Worm (Caenorhabditis elegans): ENCODE data around the gene B0244.17.

B0244.17 gene

DNA sequence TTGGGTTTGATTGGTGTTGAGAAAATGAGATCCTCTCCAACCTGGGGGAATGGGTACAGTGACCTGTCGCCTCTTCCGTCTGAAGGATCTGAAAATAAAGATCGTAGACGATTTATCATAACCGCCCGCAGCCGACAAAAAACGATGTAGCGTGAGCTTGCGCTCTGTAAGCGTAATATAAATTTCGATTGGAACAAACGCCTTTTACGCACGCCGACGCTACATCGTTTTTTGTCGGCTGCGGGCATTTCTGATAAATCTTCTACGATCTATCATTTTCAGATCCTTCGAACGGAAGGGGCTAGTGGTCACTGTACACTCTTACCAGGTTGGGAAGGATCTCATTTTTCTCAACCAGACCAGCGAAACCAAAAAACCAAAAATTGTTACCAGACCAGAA, 15.3 kb downstream of the B0244.17 start:
- TF ChIP-seq alr-1 (tag; optimal IDR thresholded peaks at IDR 0.05) (no peak), ama-1 (optimal IDR thresholded peaks at IDR 0.05) (no peak), Y55F3AM.14 (GFP tag; optimal IDR thresholded peaks at IDR 0.05) (no peak), sem-4 (tag; optimal IDR thresholded peaks at IDR 0.05) (no peak), F13H6.1 (tag; optimal IDR thresholded peaks at IDR 0.05) (no peak), aly-2 (tag; optimal IDR thresholded peaks at IDR 0.05) (no peak), C34F6.9 (tag; optimal IDR thresholded peaks at IDR 0.05) (no peak), dmd-4 (tag; optimal IDR thresholded peaks at IDR 0.05) (no peak), unc-39 (tag; optimal IDR thresholded peaks at IDR 0.05) (no peak), fos-1 (tag; optimal IDR thresholded peaks at IDR 0.05) (no peak), lin-13 (GFP tag; optimal IDR thresholded peaks at IDR 0.05) (no peak), ztf-4 (tag; optimal IDR thresholded peaks at IDR 0.05) (no peak), nhr-25 (tag; optimal IDR thresholded peaks at IDR 0.05) (no peak), mdl-1 (tag; optimal IDR thresholded peaks at IDR 0.05) (no peak), ztf-11 (tag; optimal IDR thresholded peaks at IDR 0.05) (no peak), unc-55 (GFP tag; optimal IDR thresholded peaks at IDR 0.05) (no peak), crh-2 (tag; optimal IDR thresholded peaks at IDR 0.05) (no peak), sma-3 (GFP tag; optimal IDR thresholded peaks at IDR 0.05) (no peak)

DNA sequence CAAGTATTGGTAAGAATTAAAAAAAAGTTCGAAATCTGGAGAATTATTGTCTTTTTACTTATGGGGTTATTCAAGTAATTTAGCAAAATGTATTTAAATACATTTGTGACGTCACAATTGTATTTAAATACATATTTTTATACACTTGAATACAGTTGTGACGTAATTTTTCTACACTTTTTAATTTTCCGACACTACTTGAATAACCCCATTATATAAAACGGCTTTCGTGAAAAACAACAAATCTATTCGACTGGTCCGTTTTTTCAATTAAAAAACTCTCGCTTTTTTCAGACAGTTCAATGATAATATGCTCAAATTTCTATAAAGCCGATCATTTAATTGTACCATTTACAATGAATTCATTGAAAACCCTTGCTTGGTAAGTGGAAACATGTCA, 17.5 kb downstream of the B0244.17 start:
- TF ChIP-seq elt-3 (tag; optimal IDR thresholded peaks at IDR 0.05) = no peak
- TF ChIP-seq crh-2 (tag; optimal IDR thresholded peaks at IDR 0.05) = no peak
- TF ChIP-seq elt-1 (tag; optimal IDR thresholded peaks at IDR 0.05) = no peak
- no peak for TF ChIP-seq nhr-25 (tag; optimal IDR thresholded peaks at IDR 0.05)
- TF ChIP-seq nhr-11 (tag; optimal IDR thresholded peaks at IDR 0.05) = no peak
- no peak for TF ChIP-seq nhr-237 (tag; optimal IDR thresholded peaks at IDR 0.05)
- no peak for TF ChIP-seq lin-13 (GFP tag; optimal IDR thresholded peaks at IDR 0.05)
- no peak for TF ChIP-seq ceh-82 (tag; optimal IDR thresholded peaks at IDR 0.05)
- no peak for TF ChIP-seq snpc-4 (tag; optimal IDR thresholded peaks at IDR 0.05)

DNA sequence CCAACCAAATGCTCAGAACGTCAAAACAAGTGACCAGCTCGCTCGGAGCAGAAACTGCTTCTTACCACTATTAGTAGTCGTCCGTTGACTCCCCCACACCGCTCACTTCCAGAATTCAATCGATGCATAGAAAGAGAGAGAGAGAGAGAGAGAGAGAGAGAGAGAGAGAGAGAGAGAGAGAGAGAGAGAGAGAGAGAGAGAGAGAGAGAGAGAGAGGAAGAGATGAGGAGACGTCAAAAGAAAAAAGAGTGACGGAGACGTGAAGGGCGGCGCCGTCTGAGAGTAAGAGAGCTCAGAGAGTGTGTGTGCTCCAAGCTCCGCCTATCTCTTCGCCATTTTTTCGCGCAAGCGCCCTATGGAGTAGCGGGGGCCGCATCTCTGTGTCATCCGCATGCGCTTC, 22.2 kb downstream of the B0244.17 start, which contains the start of gene ida-1:
ida-1 (plus strand) TSS at position 336 of the 400 bp plus-strand sequence.
- no peak for TF ChIP-seq lin-13 (GFP tag; optimal IDR thresholded peaks at IDR 0.05)
- no peak for TF ChIP-seq ceh-16 (tag; optimal IDR thresholded peaks at IDR 0.05)
- no peak for TF ChIP-seq F13H6.1 (tag; optimal IDR thresholded peaks at IDR 0.05)
- TF ChIP-seq ztf-1 (GFP tag; conservative IDR thresholded peaks at IDR 0.05) = no peak
- no peak for TF ChIP-seq R02D3.7 (tag; optimal IDR thresholded peaks at IDR 0.05)
- TF ChIP-seq lin-11 (tag; optimal IDR thresholded peaks at IDR 0.05) = peak; percentile 8
- TF ChIP-seq snpc-4 (tag; optimal IDR thresholded peaks at IDR 0.05) = no peak
- no peak for TF ChIP-seq nhr-237 (tag; optimal IDR thresholded peaks at IDR 0.05)
- no peak for TF ChIP-seq Y55F3AM.14 (GFP tag; optimal IDR thresholded peaks at IDR 0.05)
- TF ChIP-seq fos-1 (tag; optimal IDR thresholded peaks at IDR 0.05) = no peak
- peak; percentile 37 for TF ChIP-seq nhr-129 (tag; optimal IDR thresholded peaks at IDR 0.05)
- no peak for TF ChIP-seq nhr-12 (tag; optimal IDR thresholded peaks at IDR 0.05)
- TF ChIP-seq zag-1 (tag; optimal IDR thresholded peaks at IDR 0.05) = peak; percentile 47
- TF ChIP-seq ceh-82 (tag; optimal IDR thresholded peaks at IDR 0.05) = no peak
- no peak for TF ChIP-seq ZK546.5 (tag; optimal IDR thresholded peaks at IDR 0.05)
- no peak for TF ChIP-seq ama-1 (optimal IDR thresholded peaks at IDR 0.05)
- TF ChIP-seq blmp-1 (tag; optimal IDR thresholded peaks at IDR 0.05; ENCODE audit: insufficient read depth) = no peak
- no peak for TF ChIP-seq mbf-1 (tag; optimal IDR thresholded peaks at IDR 0.05)
- TF ChIP-seq nhr-21 (tag; optimal IDR thresholded peaks at IDR 0.05) = peak; percentile 18
- no peak for TF ChIP-seq sma-3 (GFP tag; optimal IDR thresholded peaks at IDR 0.05)
- no peak for TF ChIP-seq sem-4 (tag; optimal IDR thresholded peaks at IDR 0.05)
- no peak for TF ChIP-seq nhr-25 (tag; optimal IDR thresholded peaks at IDR 0.05)
- TF ChIP-seq nhr-23 (tag; optimal IDR thresholded peaks at IDR 0.05) = no peak
- TF ChIP-seq unc-55 (GFP tag; optimal IDR thresholded peaks at IDR 0.05) = peak; percentile 91
- TF ChIP-seq egl-27 (tag; optimal IDR thresholded peaks at IDR 0.05) = peak; percentile 14
- TF ChIP-seq dmd-4 (tag; optimal IDR thresholded peaks at IDR 0.05) = no peak
- TF ChIP-seq elt-1 (tag; optimal IDR thresholded peaks at IDR 0.05) = no peak
- no peak for TF ChIP-seq peb-1 (tag; optimal IDR thresholded peaks at IDR 0.05)
- TF ChIP-seq nhr-6 (tag; optimal IDR thresholded peaks at IDR 0.05) = no peak
- TF ChIP-seq unc-62 (GFP tag; optimal IDR thresholded peaks at IDR 0.05) = no peak
- TF ChIP-seq mdl-1 (tag; optimal IDR thresholded peaks at IDR 0.05) = no peak
- no peak for TF ChIP-seq nhr-11 (tag; optimal IDR thresholded peaks at IDR 0.05)
- TF ChIP-seq lsy-2 (tag; optimal IDR thresholded peaks at IDR 0.05) = peak; percentile 6 to 64
- no peak for TF ChIP-seq aly-2 (tag; optimal IDR thresholded peaks at IDR 0.05)
- TF ChIP-seq gmeb-1 (tag; optimal IDR thresholded peaks at IDR 0.05) = no peak
- peak; percentile 8 for TF ChIP-seq mab-5 (tag; optimal IDR thresholded peaks at IDR 0.05)
- peak; percentile 32 for TF ChIP-seq crh-2 (tag; optimal IDR thresholded peaks at IDR 0.05)
- no peak for TF ChIP-seq unc-39 (tag; optimal IDR thresholded peaks at IDR 0.05)
- peak; percentile 76 for TF ChIP-seq C34F6.9 (tag; optimal IDR thresholded peaks at IDR 0.05)
- TF ChIP-seq elt-3 (tag; optimal IDR thresholded peaks at IDR 0.05) = no peak
- no peak for TF ChIP-seq nhr-10 (tag; optimal IDR thresholded peaks at IDR 0.05)
- no peak for TF ChIP-seq alr-1 (tag; optimal IDR thresholded peaks at IDR 0.05)
- TF ChIP-seq nhr-77 (tag; optimal IDR thresholded peaks at IDR 0.05) = no peak
- no peak for TF ChIP-seq ztf-11 (tag; optimal IDR thresholded peaks at IDR 0.05)
- TF ChIP-seq skn-1 (tag; optimal IDR thresholded peaks at IDR 0.05) = no peak
- no peak for TF ChIP-seq ztf-4 (tag; optimal IDR thresholded peaks at IDR 0.05)
- TF ChIP-seq sma-9 (GFP tag; optimal IDR thresholded peaks at IDR 0.05) = no peak
- no peak for TF ChIP-seq sma-9 (tag; optimal IDR thresholded peaks at IDR 0.05)
